Fruit fly (Drosophila melanogaster) whole organism, pupa: ENCODE measurements around the gene CG32236.

Source experiments
- CG10348 ChIP-seq: fragments of 200-800 bp; sonication (Bioruptor generic); IDR thresholded peaks from 2 replicates; pipeline ENCODE4 v1.3.6; 2022; ENCODE audit warnings: missing biosample characterization, missing genetic modification characterization
- CG12605 ChIP-seq: fragments of 200-800 bp; sonication (Bioruptor generic); IDR thresholded peaks from 2 replicates; pipeline ENCODE4 v1.3.6; 2022; ENCODE audit warnings: missing biosample characterization, missing genetic modification characterization
- CG13204 ChIP-seq: fragments of 200-800 bp; sonication (Bioruptor generic); optimal IDR thresholded peaks from 2 replicates; lab custom pipeline; 2018; ENCODE audit warnings: missing biosample characterization, mild to moderate bottlenecking, missing genetic modification characterization, moderate library complexity
- CG4496 ChIP-seq: fragments of 200-800 bp; sonication (Bioruptor generic); IDR thresholded peaks from 3 replicates; pipeline ENCODE4 v1.3.6; 2022; ENCODE audit warnings: missing biosample characterization, missing genetic modification characterization
- CG8301 ChIP-seq: fragments of 200-800 bp; sonication (Bioruptor generic); optimal IDR thresholded peaks from 2 replicates; lab custom pipeline; 2018; ENCODE audit warnings: missing biosample characterization, mild to moderate bottlenecking, missing genetic modification characterization
- EcR ChIP-seq: fragments of 200-800 bp; sonication (Bioruptor generic); optimal IDR thresholded peaks from 3 replicates; lab custom pipeline; 2019; ENCODE audit warnings: missing biosample characterization, missing genetic modification characterization, mild to moderate bottlenecking, moderate library complexity, missing genetic modification reagents
- Snoo ChIP-seq: fragments of 200-800 bp; sonication (Bioruptor generic); optimal IDR thresholded peaks from 3 replicates; lab custom pipeline; 2017; ENCODE audit warnings: missing biosample characterization, mild to moderate bottlenecking, missing genetic modification characterization, inconsistent platforms

- TF ChIP-seq EcR (GFP tag; lab: Kevin White, UChicago) (peak; percentile 33), CG8301 (tag; lab: Kevin White, UChicago) (no peak), Snoo (tag; lab: Kevin White, UChicago) (no peak), CG12605 (GFP tag; lab: Robert Waterston, UW) (no peak), CG4496 (no peak), CG10348 (GFP tag; lab: Robert Waterston, UW) (no peak), CG13204 (GFP tag; lab: Kevin White, UChicago) (no peak)
Observed at dm6 chr3L:4623035-4623580, 44.1 kb downstream of the CG32236 start.
